Fruit fly (Drosophila melanogaster) whole organism, embryonic: ENCODE data around the gene Ilp6.
A peak's percentile ranks its signal among the peaks of the same experiment; 100 is the strongest.

Source experiments
- Adf1 ChIP-seq: fragments of 200-800 bp; sonication (Bioruptor generic); IDR thresholded peaks from 2 replicates; pipeline ENCODE4 v1.3.6; 2022; ENCODE audit warnings: missing biosample characterization, missing genetic modification characterization
- Blimp-1 ChIP-seq: fragments of 200-800 bp; sonication (Bioruptor generic); optimal IDR thresholded peaks from 3 replicates; lab custom pipeline; 2018; ENCODE audit warnings: missing biosample characterization, missing genetic modification characterization, mild to moderate bottlenecking, moderate library complexity, missing genetic modification reagents
- CG10543 ChIP-seq: fragments of 200-800 bp; sonication (Bioruptor generic); optimal IDR thresholded peaks from 3 replicates; lab custom pipeline; 2017; ENCODE audit warnings: missing biosample characterization, mild to moderate bottlenecking, missing genetic modification characterization, moderate library complexity
- CG11093 ChIP-seq: fragments of 200-800 bp; sonication (Bioruptor generic); IDR thresholded peaks from 3 replicates; pipeline ENCODE4 v1.3.6; 2022; ENCODE audit warnings: missing biosample characterization, missing genetic modification characterization
- CG11695 ChIP-seq: fragments of 200-800 bp; sonication (Bioruptor generic); IDR thresholded peaks from 3 replicates; pipeline ENCODE4 v1.3.6; 2022; ENCODE audit warnings: missing biosample characterization, missing genetic modification characterization
- CG11696 ChIP-seq: fragments of 200-800 bp; sonication (Bioruptor generic); IDR thresholded peaks from 2 replicates; pipeline ENCODE4 v1.3.6; 2022; ENCODE audit warnings: missing biosample characterization, missing genetic modification characterization
- CG13624 ChIP-seq: fragments of 200-800 bp; sonication (Bioruptor generic); optimal IDR thresholded peaks from 2 replicates; lab custom pipeline; 2016; ENCODE audit warnings: missing biosample characterization, missing genetic modification characterization
- CG17359 ChIP-seq: fragments of 200-800 bp; sonication (Bioruptor generic); optimal IDR thresholded peaks from 3 replicates; lab custom pipeline; 2018; ENCODE audit warnings: missing biosample characterization, mild to moderate bottlenecking, missing genetic modification characterization, moderate library complexity
- CG17568 ChIP-seq: fragments of 200-800 bp; sonication (Bioruptor generic); optimal IDR thresholded peaks from 2 replicates; lab custom pipeline; 2018; ENCODE audit warnings: missing biosample characterization, mild to moderate bottlenecking, missing genetic modification characterization, moderate library complexity
- CG18262 ChIP-seq: fragments of 200-800 bp; optimal IDR thresholded peaks from 3 replicates; lab custom pipeline; 2019; ENCODE audit warnings: missing biosample characterization, mild to moderate bottlenecking, missing genetic modification characterization, moderate library complexity
- CG2120 ChIP-seq: fragments of 200-800 bp; sonication (Bioruptor generic); optimal IDR thresholded peaks from 3 replicates; lab custom pipeline; 2016; ENCODE audit warnings: missing biosample characterization, missing genetic modification characterization
- CG2875 ChIP-seq: fragments of 200-800 bp; sonication (Bioruptor generic); optimal IDR thresholded peaks from 2 replicates; lab custom pipeline; 2017; ENCODE audit warnings: missing biosample characterization, mild to moderate bottlenecking, missing genetic modification characterization, missing genetic modification reagents
- CG3407 ChIP-seq: fragments of 200-800 bp; sonication (Bioruptor generic); optimal IDR thresholded peaks from 2 replicates; lab custom pipeline; 2018; ENCODE audit warnings: missing biosample characterization, mild to moderate bottlenecking, missing genetic modification characterization
- CG4282 ChIP-seq: fragments of 200-800 bp; sonication (Bioruptor generic); optimal IDR thresholded peaks from 2 replicates; lab custom pipeline; 2016; ENCODE audit warnings: missing biosample characterization, missing genetic modification characterization
- CG6683 ChIP-seq: fragments of 200-800 bp; sonication (Bioruptor generic); optimal IDR thresholded peaks from 2 replicates; lab custom pipeline; 2017; ENCODE audit warnings: missing biosample characterization, mild to moderate bottlenecking, missing genetic modification characterization, missing genetic modification reagents
- CG7963 ChIP-seq: fragments of 200-800 bp; sonication (Bioruptor generic); IDR thresholded peaks from 3 replicates; pipeline ENCODE4 v1.3.6; 2022; ENCODE audit warnings: missing biosample characterization, missing genetic modification characterization; ENCODE audit not compliant: partially characterized antibody
- CG8290 ChIP-seq, 3 experiments: fragments of 200-800 bp; sonication (Bioruptor generic); optimal IDR thresholded peaks; 2 replicates each; lab custom pipeline; 2016 to 2019; ENCODE audit warnings: missing biosample characterization in 3 of 3, missing genetic modification characterization in 3 of 3, mild to moderate bottlenecking in 2 of 3, moderate library complexity in 1 of 3
- E2f1 ChIP-seq: fragments of 200-800 bp; sonication (Bioruptor generic); IDR thresholded peaks from 2 replicates; pipeline ENCODE4 v1.3.6; 2022; ENCODE audit warnings: missing biosample characterization, missing genetic modification characterization
- E2f2 ChIP-seq: fragments of 200-800 bp; sonication (Bioruptor generic); IDR thresholded peaks from 2 replicates; pipeline ENCODE4 v1.3.6; 2022; ENCODE audit warnings: missing biosample characterization, missing genetic modification characterization
- Hmr ChIP-seq: fragments of 200-800 bp; sonication (Bioruptor generic); optimal IDR thresholded peaks from 3 replicates; lab custom pipeline; 2017; ENCODE audit warnings: mild to moderate bottlenecking, missing biosample characterization, missing genetic modification reagents, missing genetic modification characterization
- MBD-R2 ChIP-seq: fragments of 200-800 bp; sonication (Bioruptor generic); IDR thresholded peaks from 2 replicates; pipeline ENCODE4 v1.3.6; 2022; ENCODE audit warnings: missing biosample characterization, missing genetic modification characterization
- MESR4 ChIP-seq: fragments of 200-800 bp; sonication (Bioruptor generic); optimal IDR thresholded peaks from 2 replicates; lab custom pipeline; 2018; ENCODE audit warnings: missing biosample characterization, mild to moderate bottlenecking, missing genetic modification characterization, moderate library complexity
- Med ChIP-seq: fragments of 200-800 bp; sonication (Bioruptor generic); peaks from one replicate; lab custom pipeline; 2016; ENCODE audit warnings: missing biosample characterization, missing genetic modification characterization, mild to moderate bottlenecking, inconsistent platforms, moderate library complexity
- Meics ChIP-seq: fragments of 200-800 bp; sonication (Bioruptor generic); optimal IDR thresholded peaks from 2 replicates; lab custom pipeline; 2017; ENCODE audit warnings: missing biosample characterization, mild to moderate bottlenecking, missing genetic modification characterization
- Myb ChIP-seq: fragments of 200-800 bp; sonication (Bioruptor generic); optimal IDR thresholded peaks from 2 replicates; lab custom pipeline; 2016; ENCODE audit warnings: missing biosample characterization, missing genetic modification characterization
- Taf1 ChIP-seq: fragments of 200-800 bp; sonication (Bioruptor generic); IDR thresholded peaks from 2 replicates; pipeline ENCODE4 v1.3.6; 2022; ENCODE audit warnings: missing biosample characterization, missing genetic modification characterization
- Xrp1 ChIP-seq: fragments of 200-800 bp; sonication (Bioruptor generic); IDR thresholded peaks from 2 replicates; pipeline ENCODE4 v1.3.6; 2022; ENCODE audit warnings: missing biosample characterization, missing genetic modification characterization
- YL-1 ChIP-seq: fragments of 200-800 bp; sonication (Bioruptor generic); optimal IDR thresholded peaks from 3 replicates; lab custom pipeline; 2017; ENCODE audit warnings: missing biosample characterization, mild to moderate bottlenecking, missing genetic modification characterization
- amos ChIP-seq: fragments of 200-800 bp; sonication (Bioruptor generic); IDR thresholded peaks from 2 replicates; pipeline ENCODE4 v1.3.6; 2022; ENCODE audit warnings: missing biosample characterization, missing genetic modification characterization; ENCODE audit not compliant: partially characterized antibody
- bsh ChIP-seq, 2 experiments: fragments of 200-800 bp; sonication (Bioruptor generic); optimal IDR thresholded peaks; 2 replicates each; lab custom pipeline; 2017 to 2018; ENCODE audit warnings: mild to moderate bottlenecking in 2 of 2, missing biosample characterization in 2 of 2, missing genetic modification characterization in 2 of 2, moderate library complexity in 1 of 2
- ci ChIP-seq: fragments of 200-800 bp; sonication (Bioruptor generic); IDR thresholded peaks from 3 replicates; pipeline ENCODE4 v1.3.6; 2022; ENCODE audit warnings: missing biosample characterization, missing genetic modification characterization
- crol ChIP-seq: fragments of 200-800 bp; sonication (Bioruptor generic); IDR thresholded peaks from 2 replicates; pipeline ENCODE4 v1.3.6; 2022; ENCODE audit warnings: missing biosample characterization, missing genetic modification characterization
- dmrt11E ChIP-seq: fragments of 200-800 bp; sonication (Bioruptor generic); optimal IDR thresholded peaks from 3 replicates; lab custom pipeline; 2018; ENCODE audit warnings: missing biosample characterization, mild to moderate bottlenecking, missing genetic modification characterization, moderate library complexity
- exex ChIP-seq: fragments of 200-800 bp; sonication (Bioruptor generic); optimal IDR thresholded peaks from 4 replicates; lab custom pipeline; 2018; ENCODE audit warnings: missing biosample characterization, mild to moderate bottlenecking, missing genetic modification characterization, moderate library complexity
- ftz-f1 ChIP-seq: fragments of 200-800 bp; sonication (Bioruptor generic); optimal IDR thresholded peaks from 2 replicates; lab custom pipeline; 2016; ENCODE audit warnings: missing biosample characterization, missing genetic modification characterization
- lola ChIP-seq, 3 experiments: fragments of >200 bp in 2 of 3; fragments of 200-800 bp in 1 of 3; sonication (Bioruptor generic) in 1 of 3; optimal IDR thresholded peaks; 2 replicates each; lab custom pipeline; 2017 to 2019; ENCODE audit warnings: missing biosample characterization in 3 of 3, missing genetic modification characterization in 3 of 3, mild to moderate bottlenecking in 1 of 3, moderate library complexity in 1 of 3
- lov ChIP-seq, 2 experiments: fragments of 200-800 bp in 1 of 2; fragments of >200 bp in 1 of 2; sonication (Bioruptor generic) in 1 of 2; IDR thresholded peaks in 1 of 2; optimal IDR thresholded peaks in 1 of 2; 2 replicates in 1 of 2; 3 replicates in 1 of 2; pipeline versions ENCODE4 v1.3.6 to Lab custom; 2017 to 2022; ENCODE audit warnings: missing biosample characterization in 1 of 2, missing genetic modification characterization in 1 of 2
- mirr ChIP-seq: fragments of 200-800 bp; sonication (Bioruptor generic); optimal IDR thresholded peaks from 3 replicates; lab custom pipeline; 2018; ENCODE audit warnings: missing biosample characterization, mild to moderate bottlenecking, missing genetic modification characterization
- phol ChIP-seq: fragments of 200-800 bp; sonication (Bioruptor generic); optimal IDR thresholded peaks from 3 replicates; lab custom pipeline; 2018; ENCODE audit warnings: missing biosample characterization, mild to moderate bottlenecking, missing genetic modification characterization, moderate library complexity
- pnt ChIP-seq: fragments of 200-800 bp; sonication (Bioruptor generic); optimal IDR thresholded peaks from 3 replicates; lab custom pipeline; 2016; ENCODE audit warnings: missing biosample characterization, missing genetic modification characterization
- pros ChIP-seq: fragments of 200-800 bp; sonication (Bioruptor generic); optimal IDR thresholded peaks from 3 replicates; lab custom pipeline; 2019; ENCODE audit warnings: missing biosample characterization, mild to moderate bottlenecking, missing genetic modification characterization, moderate library complexity
- sd ChIP-seq: fragments of 200-800 bp; sonication (Bioruptor generic); optimal IDR thresholded peaks from 3 replicates; lab custom pipeline; 2018; ENCODE audit warnings: missing biosample characterization, mild to moderate bottlenecking, missing genetic modification characterization, moderate library complexity
- trh ChIP-seq: fragments of 200-800 bp; sonication (Bioruptor generic); optimal IDR thresholded peaks from 2 replicates; lab custom pipeline; 2016; ENCODE audit warnings: missing biosample characterization, missing genetic modification characterization
- vfl ChIP-seq: fragments of 200-800 bp; sonication (Bioruptor generic); optimal IDR thresholded peaks from 2 replicates; lab custom pipeline; 2016; ENCODE audit warnings: missing biosample characterization, missing genetic modification characterization
- z ChIP-seq: fragments of 200-800 bp; sonication (Bioruptor generic); IDR thresholded peaks from 3 replicates; pipeline ENCODE4 v1.3.6; 2022; ENCODE audit warnings: missing biosample characterization, missing genetic modification characterization
- zfh1 ChIP-seq: fragments of 200-800 bp; sonication (Bioruptor generic); IDR thresholded peaks from 3 replicates; pipeline ENCODE4 v1.3.6; 2022; ENCODE audit warnings: missing biosample characterization, missing genetic modification characterization

The Ilp6 gene

DNA sequence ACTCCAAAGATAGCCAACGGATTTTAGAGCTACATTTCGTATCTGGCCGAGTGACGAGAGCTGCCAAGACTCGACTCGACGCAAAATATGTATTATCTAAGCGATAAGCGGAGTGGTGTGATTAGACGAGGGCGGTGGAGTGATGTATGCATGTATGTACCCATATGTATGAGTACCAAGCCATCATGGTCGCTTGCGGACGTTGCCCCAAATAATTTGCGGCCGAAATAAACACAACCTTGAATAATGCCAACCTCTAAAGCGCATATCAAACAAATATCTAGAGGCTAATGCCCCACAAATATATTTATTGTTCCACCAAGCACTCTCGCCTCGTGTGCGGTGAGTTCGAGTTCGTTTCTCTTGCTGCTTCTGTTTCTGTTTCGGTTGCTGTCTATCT lies 31.6 kb downstream of the Ilp6 start:
- TF ChIP-seq E2f1 (GFP tag; lab: Robert Waterston, UW) (no peak), trh (GFP tag; lab: Kevin White, UChicago) (no peak), z (0 out of 3 replicates have a peak, but pooled peaks have one; percentile 4), CG8290 (GFP tag; optimal IDR thresholded peaks at IDR 0.05; lab: Kevin White, UChicago) (no peak), CG8290 (tag; optimal IDR thresholded peaks at IDR 0.05; lab: Kevin White, UChicago) (peak in 1 of 2 experiments; percentile 19), Myb (GFP tag; lab: Kevin White, UChicago) (no peak), CG10543 (GFP tag; lab: Kevin White, UChicago) (peak; percentile 42), mirr (GFP tag; lab: Kevin White, UChicago) (peak; percentile 66), Taf1 (no peak), lola (GFP tag; optimal IDR thresholded peaks at IDR 0.05; lab: Kevin White, UChicago) (no peak), ftz-f1 (GFP tag; lab: Kevin White, UChicago) (peak; percentile 70), crol (GFP tag; lab: Robert Waterston, UW) (0 out of 2 replicates have a peak, but pooled peaks have one; percentile 6), CG17568 (GFP tag; lab: Kevin White, UChicago) (no peak), Meics (GFP tag; lab: Kevin White, UChicago) (peak; percentile 8), CG11696 (0 out of 2 replicates have a peak, but pooled peaks have one; percentile 18), exex (tag; lab: Kevin White, UChicago) (peak; percentile 47), Med (peak; percentile 73), sd (tag; lab: Kevin White, UChicago) (peak; percentile 40), CG6683 (GFP tag; lab: Kevin White, UChicago) (no peak), CG2875 (GFP tag; lab: Kevin White, UChicago) (no peak), pnt (GFP tag; lab: Kevin White, UChicago) (no peak)

DNA sequence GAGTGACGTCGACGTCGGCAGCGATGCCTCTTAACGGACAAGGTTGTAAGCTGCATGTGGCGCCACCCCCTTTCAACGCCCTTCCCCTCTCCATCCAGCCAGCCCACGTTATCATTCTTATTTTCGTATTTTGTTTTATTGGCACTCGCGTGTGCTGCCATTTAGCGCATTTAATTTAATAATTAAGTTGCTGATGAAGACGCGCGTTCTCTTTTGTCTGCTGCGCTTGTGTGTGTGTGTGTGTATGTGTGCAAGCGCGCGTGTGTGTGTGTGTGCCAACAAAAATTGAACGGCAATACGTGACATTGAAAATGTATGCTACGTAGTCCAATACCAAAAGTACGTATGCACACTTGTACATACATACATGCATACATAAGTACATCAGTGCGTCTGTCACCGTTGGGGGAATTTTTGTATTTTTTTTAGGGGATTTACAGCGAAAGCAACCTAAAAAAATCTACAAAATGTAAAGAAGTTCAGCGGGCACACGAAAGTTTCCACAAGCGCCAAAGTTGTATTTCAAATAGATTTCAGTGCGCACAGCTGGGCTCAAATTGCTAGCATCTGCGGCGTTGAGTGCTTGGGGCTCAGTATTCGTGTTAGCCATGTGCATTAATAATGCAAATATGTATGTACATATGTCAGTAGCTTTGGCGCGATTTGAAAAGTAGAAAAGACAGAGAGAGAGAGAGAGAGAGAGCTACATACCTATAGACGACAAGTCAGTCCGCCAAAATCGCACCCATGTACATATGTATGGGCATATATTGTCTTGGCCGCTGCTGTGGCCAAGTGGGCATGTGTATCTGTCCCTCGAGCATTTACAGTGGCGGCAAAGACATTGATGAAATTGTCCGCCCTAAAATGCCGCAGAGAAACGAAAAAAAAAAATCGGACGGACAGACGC lies 32.6 kb downstream of the Ilp6 start:
- TF ChIP-seq CG4282 (GFP tag; lab: Kevin White, UChicago) (peak; percentile 32), CG7963 (GFP tag; lab: Robert Waterston, UW) (no peak), amos (GFP tag; lab: Robert Waterston, UW) (no peak), MBD-R2 (peak; percentile 43; the same call in 1 of the 2 replicates), CG11093 (GFP tag; lab: Robert Waterston, UW) (peak; percentile 85), lov (optimal IDR thresholded peaks at IDR 0.05; lab: Kevin White, UChicago) (no peak), lov (GFP tag; IDR thresholded peaks at IDR 0.05; lab: Robert Waterston, UW) (peak; percentile 76; the same call in 1 of the 3 replicates), phol (tag; lab: Kevin White, UChicago) (peak; percentile 87), pros (GFP tag; lab: Kevin White, UChicago) (no peak), Blimp-1 (GFP tag; lab: Kevin White, UChicago) (peak; percentile 81), zfh1 (GFP tag; lab: Robert Waterston, UW) (peak; percentile 80), CG3407 (GFP tag; lab: Kevin White, UChicago) (peak; percentile 77), Adf1 (GFP tag; lab: Robert Waterston, UW) (0 out of 2 replicates have a peak, but pooled peaks have one; percentile 60), Hmr (GFP tag; lab: Kevin White, UChicago) (peak; percentile 79), vfl (GFP tag; lab: Kevin White, UChicago) (peak; percentile 55), CG17359 (tag; lab: Kevin White, UChicago) (peak; percentile 82), CG18262 (peak; percentile 86), E2f2 (GFP tag; lab: Robert Waterston, UW) (peak; percentile 62), YL-1 (GFP tag; lab: Kevin White, UChicago) (peak; percentile 35), CG11695 (GFP tag; lab: Robert Waterston, UW) (peak; percentile 89), bsh (GFP tag; optimal IDR thresholded peaks at IDR 0.05; lab: Kevin White, UChicago) (peak; percentile 34 to 88), pnt (GFP tag; lab: Kevin White, UChicago) (peak; percentile 74), dmrt11E (tag; lab: Kevin White, UChicago) (peak; percentile 77), ci (peak; percentile 88), CG2120 (GFP tag; lab: Kevin White, UChicago) (peak; percentile 69), Xrp1 (peak; percentile 86), CG13624 (GFP tag; lab: Kevin White, UChicago) (peak; percentile 81), MESR4 (GFP tag; lab: Kevin White, UChicago) (peak; percentile 11)
